Fruit fly (Drosophila melanogaster): ENCODE measurements around the gene CG34279.

Gene CG34279

DNA sequence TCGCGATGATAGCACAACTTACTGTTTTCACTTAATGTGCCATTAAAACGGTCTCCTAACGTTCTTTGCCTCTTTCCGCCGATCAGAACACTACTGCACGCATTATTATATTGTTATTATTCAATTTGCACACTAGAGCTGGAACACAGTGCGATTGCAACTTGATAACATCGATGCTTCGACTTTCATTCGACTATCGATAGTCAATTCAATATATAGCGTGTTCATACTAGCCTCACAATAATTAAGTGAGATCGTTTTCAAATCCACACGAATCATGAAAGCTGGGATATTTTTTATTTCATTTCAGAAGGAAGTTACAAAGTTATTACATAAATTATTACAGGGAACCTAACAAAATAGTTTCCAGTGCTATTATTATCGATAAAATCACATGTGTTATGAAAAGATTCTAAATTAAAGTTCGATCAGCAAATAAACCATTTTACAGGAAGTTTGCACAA is 1.8 kb downstream of the CG34279 start (continued):
- TF ChIP-seq oc (tag; optimal IDR thresholded peaks at IDR 0.05): no peak
- peak; percentile 60 for TF ChIP-seq HLH54F (GFP tag; optimal IDR thresholded peaks at IDR 0.05)
- no peak for TF ChIP-seq cad (GFP tag; optimal IDR thresholded peaks at IDR 0.05)
- peak; percentile 60 for TF ChIP-seq CG11504 (tag; optimal IDR thresholded peaks at IDR 0.05)
- no peak for TF ChIP-seq C15 (GFP tag; IDR thresholded peaks at IDR 0.05)
- TF ChIP-seq inv (GFP tag; IDR thresholded peaks at IDR 0.05; ENCODE audit: partially characterized antibody): peak; percentile 79
- TF ChIP-seq Mes4 (GFP tag; optimal IDR thresholded peaks at IDR 0.05): peak; percentile 27
- peak; percentile 41 for TF ChIP-seq Fer1 (GFP tag; optimal IDR thresholded peaks at IDR 0.05)
- TF ChIP-seq Dfd (GFP tag; optimal IDR thresholded peaks at IDR 0.05): no peak
- TF ChIP-seq CG2875 (GFP tag; optimal IDR thresholded peaks at IDR 0.05): no peak
- peak; percentile 68; the same call in 2 of the 3 replicates for TF ChIP-seq Dbx (GFP tag; IDR thresholded peaks at IDR 0.05)
- no peak for TF ChIP-seq CG16863 (GFP tag; optimal IDR thresholded peaks at IDR 0.05)
- TF ChIP-seq otp (GFP tag; IDR thresholded peaks at IDR 0.05): no peak
- no peak; the same call in 3 of the 4 replicates for TF ChIP-seq Gug (GFP tag; IDR thresholded peaks at IDR 0.05)
- TF ChIP-seq dmrt11E (tag; optimal IDR thresholded peaks at IDR 0.05): peak; percentile 15
- TF ChIP-seq Opbp (GFP tag; IDR thresholded peaks at IDR 0.05; ENCODE audit: partially characterized antibody): peak; percentile 86
- no peak for TF ChIP-seq MTF-1 (GFP tag; optimal IDR thresholded peaks at IDR 0.05; ENCODE audit: borderline replicate concordance)
- TF ChIP-seq eyg (GFP tag; optimal IDR thresholded peaks at IDR 0.05): peak; percentile 20
- TF ChIP-seq salm (tag; optimal IDR thresholded peaks at IDR 0.05): no peak
- TF ChIP-seq Ssrp (tag; optimal IDR thresholded peaks at IDR 0.05): no peak
- no peak for TF ChIP-seq CG31388 (GFP tag; optimal IDR thresholded peaks at IDR 0.05)
- no peak for TF ChIP-seq hkb (optimal IDR thresholded peaks at IDR 0.05)
- TF ChIP-seq hkb (GFP tag; IDR thresholded peaks at IDR 0.05): 0 out of 2 replicates have a peak, but pooled peaks have one; percentile 36
- TF ChIP-seq vnd (GFP tag; IDR thresholded peaks at IDR 0.05; ENCODE audit: partially characterized antibody): peak; percentile 72
- peak; percentile 3 for TF ChIP-seq lbe (GFP tag; optimal IDR thresholded peaks at IDR 0.05)
- TF ChIP-seq CG14860 (GFP tag; IDR thresholded peaks at IDR 0.05; ENCODE audit: partially characterized antibody): peak; percentile 74
- TF ChIP-seq Aef1 (GFP tag; IDR thresholded peaks at IDR 0.05): 0 out of 3 replicates have a peak, but pooled peaks have one; percentile 27
- peak; percentile 52 for TF ChIP-seq gsb-n (tag; optimal IDR thresholded peaks at IDR 0.05)
- TF ChIP-seq Drgx (GFP tag; IDR thresholded peaks at IDR 0.05): no peak
- TF ChIP-seq disco-r (GFP tag; optimal IDR thresholded peaks at IDR 0.05): no peak
- no peak for TF ChIP-seq sr (GFP tag; IDR thresholded peaks at IDR 0.05)
- TF ChIP-seq seq (GFP tag; IDR thresholded peaks at IDR 0.05): no peak
- TF ChIP-seq CG30403 (GFP tag; optimal IDR thresholded peaks at IDR 0.05): peak; percentile 65
- TF ChIP-seq ewg (GFP tag; optimal IDR thresholded peaks at IDR 0.05): peak; percentile 16
- TF ChIP-seq BEAF-32 (GFP tag; optimal IDR thresholded peaks at IDR 0.05): peak; percentile 90
- no peak for TF ChIP-seq CG5953 (GFP tag; IDR thresholded peaks at IDR 0.05)
- TF ChIP-seq phol (tag; optimal IDR thresholded peaks at IDR 0.05): peak; percentile 34
- TF ChIP-seq CG11456 (GFP tag; IDR thresholded peaks at IDR 0.05): peak; percentile 74
- no peak for TF ChIP-seq CG31224 (GFP tag; IDR thresholded peaks at IDR 0.05)
- TF ChIP-seq bigmax (GFP tag; optimal IDR thresholded peaks at IDR 0.05): no peak
- TF ChIP-seq Ada2b (GFP tag; IDR thresholded peaks at IDR 0.05): peak; percentile 51; the same call in 1 of the 2 replicates
- peak; percentile 61 for TF ChIP-seq Lhr (GFP tag; optimal IDR thresholded peaks at IDR 0.05)
- peak in 1 of 2 experiments; percentile 12 for TF ChIP-seq bsh (GFP tag; optimal IDR thresholded peaks at IDR 0.05)
- no peak for TF ChIP-seq Atf3 (GFP tag; optimal IDR thresholded peaks at IDR 0.05)
- peak; percentile 52 for TF ChIP-seq pum (GFP tag; optimal IDR thresholded peaks at IDR 0.05)
- no peak for TF ChIP-seq CG31365 (tag; optimal IDR thresholded peaks at IDR 0.05)
- TF ChIP-seq cg (GFP tag; optimal IDR thresholded peaks at IDR 0.05): no peak
- no peak for TF ChIP-seq CG8944 (GFP tag; optimal IDR thresholded peaks at IDR 0.05)
- TF ChIP-seq CG17361 (GFP tag; IDR thresholded peaks at IDR 0.05): 0 out of 3 replicates have a peak, but pooled peaks have one; percentile 16
- peak; percentile 16 for TF ChIP-seq CG10267 (tag; optimal IDR thresholded peaks at IDR 0.05)
- TF ChIP-seq HmgZ (tag; optimal IDR thresholded peaks at IDR 0.05): peak; percentile 84

Measured in whole organism, embryonic.